Fruit fly (Drosophila melanogaster) Kc167 (cell line): Measurements from ENCODE around the gene CG14506.

Experiments
- Myc ChIP-seq: fragments of >200 bp; optimal IDR thresholded peaks from 2 replicates; lab custom pipeline; 2017; ENCODE audit warnings: missing external identifiers
- h ChIP-seq: fragments of >200 bp; optimal IDR thresholded peaks from 3 replicates; lab custom pipeline; 2018; ENCODE audit warnings: missing external identifiers
- ttk ChIP-seq: sonication (Bioruptor generic); optimal IDR thresholded peaks from 2 replicates; lab custom pipeline; 2017; ENCODE audit warnings: missing external identifiers

dm6 chr3R:29290588-29291530 lies 6.1 kb downstream of the CG14506 start:
- TF ChIP-seq h (lab: Kevin White, UChicago) (no peak), ttk (lab: Kevin White, UChicago) (no peak), Myc (lab: Kevin White, UChicago) (no peak)
